Worm (Caenorhabditis elegans) whole organism, L4 larva: ENCODE data around the gene Y38H6C.24.

Experiments
- D1046.2 ChIP-seq: fragments of 200-800 bp; sonication (Bioruptor generic); IDR thresholded peaks from 2 replicates; pipeline ENCODE4 v1.3.6; 2022; ENCODE audit warnings: missing genetic modification characterization, missing compliant biosample characterization
- F37D6.2 ChIP-seq: sonication (generic microtip); optimal IDR thresholded peaks from 2 replicates; lab custom pipeline; 2016; ENCODE audit warnings: mild to moderate bottlenecking, missing genetic modification characterization, missing compliant biosample characterization
- F44E2.7 ChIP-seq: fragments of 200-800 bp; sonication (Bioruptor generic); IDR thresholded peaks from 2 replicates; pipeline ENCODE4 v2.1.2; 2022; ENCODE audit warnings: missing genetic modification characterization, missing compliant biosample characterization
- T20F7.1 ChIP-seq: fragments of 200-800 bp; sonication (Bioruptor generic); optimal IDR thresholded peaks from 2 replicates; lab custom pipeline; 2018; ENCODE audit warnings: mild to moderate bottlenecking, missing genetic modification characterization, missing compliant biosample characterization
- Y105C5A.15 ChIP-seq: fragments of 200-800 bp; sonication (Bioruptor generic); IDR thresholded peaks from 2 replicates; pipeline ENCODE4 v1.3.6; 2022; ENCODE audit warnings: missing genetic modification characterization, missing compliant biosample characterization
- Y5F2A.4 ChIP-seq: fragments of 200-800 bp; sonication (Bioruptor generic); optimal IDR thresholded peaks from 2 replicates; lab custom pipeline; 2018; ENCODE audit warnings: mild to moderate bottlenecking, missing genetic modification characterization, missing compliant biosample characterization
- aha-1 ChIP-seq: fragments of 150-350 bp; peaks from one replicate; lab custom pipeline; 2014; ENCODE audit warnings: missing biosample characterization, missing genetic modification characterization
- ceh-20 ChIP-seq: fragments of 200-800 bp; sonication (Bioruptor generic); IDR thresholded peaks from 2 replicates; pipeline ENCODE4 v1.3.6; 2022; ENCODE audit warnings: missing genetic modification reagents, missing genetic modification characterization, missing compliant biosample characterization
- ceh-32 ChIP-seq: sonication (generic microtip); optimal IDR thresholded peaks from 2 replicates; lab custom pipeline; 2016; ENCODE audit warnings: mild to moderate bottlenecking, missing genetic modification characterization, missing compliant biosample characterization; ENCODE audit not compliant: poor library complexity
- ceh-62 ChIP-seq: sonication (generic microtip); optimal IDR thresholded peaks from 2 replicates; lab custom pipeline; 2017; ENCODE audit warnings: missing biosample characterization, missing genetic modification characterization
- cey-2 ChIP-seq: sonication (generic microtip); optimal IDR thresholded peaks from 3 replicates; lab custom pipeline; 2017; ENCODE audit warnings: missing genetic modification characterization, mild to moderate bottlenecking, missing compliant biosample characterization, antibody characterized with exemption, borderline replicate concordance; ENCODE audit not compliant: insufficient read depth
- daf-16 ChIP-seq, 3 experiments: sonication (generic microtip); optimal IDR thresholded peaks; 2 replicates each; lab custom pipeline; 2016 to 2017; ENCODE audit warnings: missing genetic modification characterization in 3 of 3, missing genetic modification reagents in 3 of 3, mild to moderate bottlenecking in 2 of 3, missing compliant biosample characterization in 2 of 3, missing biosample characterization in 1 of 3, moderate library complexity in 1 of 3
- dmd-6 ChIP-seq: fragments of 200-800 bp; sonication (Bioruptor generic); IDR thresholded peaks from 2 replicates; pipeline ENCODE4 v1.3.6; 2022; ENCODE audit warnings: missing genetic modification reagents, missing genetic modification characterization, missing compliant biosample characterization
- dmd-8 ChIP-seq: fragments of 200-800 bp; sonication (Bioruptor generic); IDR thresholded peaks from 2 replicates; pipeline ENCODE4 v1.3.6; 2022; ENCODE audit warnings: missing genetic modification characterization, missing compliant biosample characterization
- egl-27 ChIP-seq: sonication (generic microtip); optimal IDR thresholded peaks from 3 replicates; lab custom pipeline; 2017; ENCODE audit warnings: missing biosample characterization, missing genetic modification reagents, missing genetic modification characterization
- fkh-10 ChIP-seq: fragments of 150-350 bp; optimal IDR thresholded peaks from 2 replicates; lab custom pipeline; 2014; ENCODE audit warnings: missing biosample characterization, missing genetic modification reagents, missing genetic modification characterization
- fos-1 ChIP-seq: fragments of 150-350 bp; optimal IDR thresholded peaks from 2 replicates; lab custom pipeline; 2014; ENCODE audit warnings: missing biosample characterization, missing genetic modification characterization
- hlh-30 ChIP-seq: sonication (generic microtip); optimal IDR thresholded peaks from 2 replicates; lab custom pipeline; 2017; ENCODE audit warnings: antibody characterized with exemption, mild to moderate bottlenecking, missing genetic modification characterization, missing compliant biosample characterization; ENCODE audit not compliant: insufficient read depth
- madf-5 ChIP-seq, 2 experiments: fragments of 200-800 bp; sonication (Bioruptor generic); IDR thresholded peaks; 2 replicates each; pipeline ENCODE4 v1.3.6; 2022; ENCODE audit warnings: missing compliant biosample characterization in 2 of 2, missing genetic modification characterization in 2 of 2
- mdl-1 ChIP-seq, 2 experiments: fragments of 150-350 bp in 1 of 2; sonication (generic microtip) in 1 of 2; optimal IDR thresholded peaks; 2 replicates each; lab custom pipeline; 2014 to 2017; ENCODE audit warnings: missing biosample characterization in 2 of 2, missing genetic modification characterization in 2 of 2
- mdt-29 ChIP-seq: fragments of 200-800 bp; sonication (Bioruptor generic); IDR thresholded peaks from 2 replicates; pipeline ENCODE4 v1.3.6; 2022; ENCODE audit warnings: missing genetic modification reagents, missing genetic modification characterization, missing compliant biosample characterization
- mes-2 ChIP-seq: sonication (generic microtip); optimal IDR thresholded peaks from 2 replicates; lab custom pipeline; 2016; ENCODE audit warnings: missing genotype, mild to moderate bottlenecking, missing genetic modification characterization, missing compliant biosample characterization; ENCODE audit not compliant: poor library complexity, severe bottlenecking
- mxl-2 ChIP-seq: fragments of 200-800 bp; sonication (Bioruptor generic); conservative IDR thresholded peaks from 2 replicates; pipeline ENCODE4 v1.3.6; 2022; ENCODE audit warnings: missing genetic modification reagents, missing genetic modification characterization, missing compliant biosample characterization
- nhr-11 ChIP-seq: fragments of 150-350 bp; optimal IDR thresholded peaks from 2 replicates; lab custom pipeline; 2014; ENCODE audit warnings: missing biosample characterization, missing genetic modification characterization
- nhr-111 ChIP-seq: fragments of 200-800 bp; sonication (Bioruptor generic); optimal IDR thresholded peaks from 2 replicates; lab custom pipeline; 2018; ENCODE audit warnings: mild to moderate bottlenecking, missing genetic modification characterization, missing compliant biosample characterization
- nhr-28 ChIP-seq: fragments of 150-350 bp; optimal IDR thresholded peaks from 2 replicates; lab custom pipeline; 2014; ENCODE audit warnings: missing biosample characterization, missing genetic modification characterization
- nhr-42 ChIP-seq: fragments of 200-800 bp; sonication (Bioruptor generic); IDR thresholded peaks from 2 replicates; pipeline ENCODE4 v1.3.6; 2022; ENCODE audit warnings: missing genetic modification characterization, missing compliant biosample characterization
- nhr-6 ChIP-seq: fragments of 150-350 bp; optimal IDR thresholded peaks from 2 replicates; lab custom pipeline; 2014; ENCODE audit warnings: missing biosample characterization, missing genetic modification characterization
- nhr-77 ChIP-seq: fragments of 150-350 bp; optimal IDR thresholded peaks from 2 replicates; lab custom pipeline; 2014; ENCODE audit warnings: missing biosample characterization, missing genetic modification characterization
- php-3 ChIP-seq: fragments of 200-800 bp; sonication (Bioruptor generic); IDR thresholded peaks from 2 replicates; pipeline ENCODE4 v1.3.6; 2022; ENCODE audit warnings: missing genetic modification reagents, missing genetic modification characterization, missing compliant biosample characterization
- pqm-1 ChIP-seq: sonication (generic microtip); optimal IDR thresholded peaks from 2 replicates; lab custom pipeline; 2017; ENCODE audit warnings: missing biosample characterization, missing genetic modification characterization
- set-16 ChIP-seq: fragments of 200-800 bp; sonication (Bioruptor generic); IDR thresholded peaks from 2 replicates; pipeline ENCODE4 v1.3.6; 2022; ENCODE audit warnings: missing genetic modification reagents, missing genetic modification characterization, missing compliant biosample characterization
- tag-97 ChIP-seq: fragments of 200-800 bp; sonication (Bioruptor generic); IDR thresholded peaks from 2 replicates; pipeline ENCODE4 v1.3.6; 2022; ENCODE audit warnings: missing genetic modification characterization, missing compliant biosample characterization
- tra-1 ChIP-seq: fragments of 200-800 bp; sonication (Bioruptor generic); IDR thresholded peaks from 2 replicates; pipeline ENCODE4 v1.3.6; 2022; ENCODE audit warnings: missing genetic modification reagents, missing genetic modification characterization, missing compliant biosample characterization
- unc-130 ChIP-seq: sonication (generic microtip); optimal IDR thresholded peaks from 2 replicates; lab custom pipeline; 2016; ENCODE audit warnings: missing genetic modification reagents, missing genetic modification characterization, missing compliant biosample characterization
- unc-39 ChIP-seq: sonication (generic microtip); optimal IDR thresholded peaks from 2 replicates; lab custom pipeline; 2017; ENCODE audit warnings: missing biosample characterization, missing genetic modification characterization
- unc-62 ChIP-seq, 3 experiments: fragments of 150-350 bp in 1 of 3; sonication (generic microtip); optimal IDR thresholded peaks in 2 of 3; peaks in 1 of 3; 1 replicate in 1 of 3; 2 replicates in 2 of 3; lab custom pipeline; 2014 to 2017; ENCODE audit warnings: missing biosample characterization in 3 of 3, missing genetic modification characterization in 3 of 3, missing genetic modification reagents in 3 of 3, missing genotype in 1 of 3
- vab-7 ChIP-seq: fragments of 200-800 bp; sonication (Bioruptor generic); IDR thresholded peaks from 2 replicates; pipeline ENCODE4 v1.3.6; 2022; ENCODE audit warnings: missing genetic modification reagents, missing genetic modification characterization, missing compliant biosample characterization
- zag-1 ChIP-seq: fragments of 150-350 bp; optimal IDR thresholded peaks from 2 replicates; lab custom pipeline; 2014; ENCODE audit warnings: missing biosample characterization, missing genetic modification characterization
- zfp-2 ChIP-seq: sonication (generic microtip); optimal IDR thresholded peaks from 2 replicates; lab custom pipeline; 2016; ENCODE audit warnings: mild to moderate bottlenecking, missing genetic modification characterization, missing compliant biosample characterization
- ztf-11 ChIP-seq: fragments of 150-350 bp; optimal IDR thresholded peaks from 2 replicates; lab custom pipeline; 2014; ENCODE audit warnings: missing biosample characterization, missing genetic modification characterization

The Y38H6C.24 gene

ce11 chrV:20525816-20526459 lies at the start of gene Y38H6C.24, which contains the start of gene srh-166:
TSS of gene Y38H6C.24 (plus strand) at chrV:20526435.
TSS of gene srh-166 (minus strand) at chrV:20525866.
- no peak for TF ChIP-seq tag-97
- TF ChIP-seq egl-27 (tag; lab: Kevin White, UChicago) = no peak
- no peak for TF ChIP-seq set-16 (GFP tag; lab: Robert Waterston, UW)
- no peak for TF ChIP-seq hlh-30 (tag; lab: Kevin White, UChicago)
- no peak for TF ChIP-seq fkh-10 (GFP tag; lab: Kevin White, UChicago)
- no peak for TF ChIP-seq D1046.2 (GFP tag; lab: Robert Waterston, UW)
- TF ChIP-seq ztf-11 (tag; lab: Kevin White, UChicago) = no peak
- TF ChIP-seq pqm-1 (tag; lab: Kevin White, UChicago) = peak; percentile 81
- no peak for TF ChIP-seq nhr-111 (GFP tag; lab: Kevin White, UChicago)
- TF ChIP-seq nhr-77 (tag; lab: Kevin White, UChicago) = no peak
- no peak for TF ChIP-seq mxl-2 (GFP tag; lab: Robert Waterston, UW)
- TF ChIP-seq zag-1 = no peak
- no peak for TF ChIP-seq unc-39 (tag; lab: Kevin White, UChicago)
- TF ChIP-seq dmd-8 = no peak
- TF ChIP-seq mes-2 = no peak
- peak; percentile 68 for TF ChIP-seq php-3 (GFP tag; lab: Robert Waterston, UW)
- no peak for TF ChIP-seq F44E2.7 (GFP tag; lab: Robert Waterston, UW)
- TF ChIP-seq fos-1 = no peak
- no peak for TF ChIP-seq cey-2 (tag; lab: Kevin White, UChicago)
- TF ChIP-seq tra-1 = no peak
- peak; percentile 84 for TF ChIP-seq nhr-28 (tag; lab: Kevin White, UChicago)
- no peak for TF ChIP-seq mdl-1 (tag; optimal IDR thresholded peaks at IDR 0.05; lab: Kevin White, UChicago)
- TF ChIP-seq F37D6.2 (tag; lab: Kevin White, UChicago) = no peak
- no peak for TF ChIP-seq aha-1 (tag; lab: Kevin White, UChicago)
- no peak for TF ChIP-seq unc-62 (GFP tag; optimal IDR thresholded peaks at IDR 0.05 in 1 of 2; lab: Kevin White, UChicago)
- no peak for TF ChIP-seq unc-62 (tag; optimal IDR thresholded peaks at IDR 0.05; lab: Kevin White, UChicago)
- TF ChIP-seq mdt-29 (GFP tag; lab: Robert Waterston, UW) = no peak
- no peak for TF ChIP-seq zfp-2 (tag; lab: Kevin White, UChicago)
- no peak for TF ChIP-seq T20F7.1 (GFP tag; lab: Kevin White, UChicago)
- no peak for TF ChIP-seq Y5F2A.4 (GFP tag; lab: Kevin White, UChicago)
- peak; percentile 15 for TF ChIP-seq nhr-6 (tag; lab: Kevin White, UChicago)
- no peak for TF ChIP-seq daf-16 (GFP tag; optimal IDR thresholded peaks at IDR 0.05; lab: Kevin White, UChicago)
- peak; percentile 60 for TF ChIP-seq daf-16 (tag; optimal IDR thresholded peaks at IDR 0.05; lab: Kevin White, UChicago)
- TF ChIP-seq madf-5 (GFP tag; IDR thresholded peaks at IDR 0.05; lab: Robert Waterston, UW) = no peak
- TF ChIP-seq Y105C5A.15 (GFP tag; lab: Robert Waterston, UW) = no peak
- no peak for TF ChIP-seq ceh-62 (tag; lab: Kevin White, UChicago)
- no peak for TF ChIP-seq nhr-42 (GFP tag; lab: Robert Waterston, UW)
- peak; percentile 44; the same call in 1 of the 2 replicates for TF ChIP-seq dmd-6 (GFP tag; lab: Robert Waterston, UW)
- no peak for TF ChIP-seq ceh-20 (GFP tag; lab: Robert Waterston, UW)
- TF ChIP-seq vab-7 (GFP tag; lab: Robert Waterston, UW) = no peak

- TF ChIP-seq ceh-32 (no peak), pqm-1 (tag; lab: Kevin White, UChicago) (no peak), mdl-1 (tag; optimal IDR thresholded peaks at IDR 0.05; lab: Kevin White, UChicago) (no peak), nhr-11 (tag; lab: Kevin White, UChicago) (no peak), unc-130 (GFP tag; lab: Kevin White, UChicago) (peak; percentile 15)
These were observed 49.7 kb upstream of the Y38H6C.24 start for ce11 chrV:20476514-20476913.
